Worm (Caenorhabditis elegans): Measurements from ENCODE around the gene dyci-1.

Gene dyci-1

DNA sequence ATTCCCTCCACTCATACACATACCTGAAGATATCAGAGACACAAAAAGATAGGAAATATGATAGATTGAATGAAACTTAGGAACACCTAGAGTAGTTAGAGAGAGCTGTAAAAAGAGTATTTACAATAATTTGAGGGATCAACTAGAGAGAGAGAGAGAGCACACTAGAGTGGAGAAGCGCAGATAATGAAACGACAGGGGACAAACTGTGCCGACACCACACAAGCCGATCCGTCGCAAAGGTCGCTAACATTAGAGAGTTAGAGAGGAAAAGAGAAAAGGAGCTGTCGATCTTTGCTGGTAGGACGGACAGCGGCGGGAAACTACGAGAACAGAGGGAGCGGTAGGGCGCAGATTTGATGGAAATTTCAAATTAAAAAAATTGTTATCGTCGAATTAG is at the start of gene dyci-1:
Gene dyci-1, minus strand, starts transcription at position 122 of the 400 bp plus-strand sequence.
- TF ChIP-seq lsy-2 (tag; optimal IDR thresholded peaks at IDR 0.05) (no peak), mep-1 (tag; optimal IDR thresholded peaks at IDR 0.05) (peak; percentile 39), nhr-28 (tag; optimal IDR thresholded peaks at IDR 0.05) (peak; percentile 50), T20F7.1 (GFP tag; optimal IDR thresholded peaks at IDR 0.05) (no peak), aha-1 (tag) (peak; percentile 16), tra-1 (GFP tag; IDR thresholded peaks at IDR 0.05) (no peak), hmg-1.1 (GFP tag; IDR thresholded peaks at IDR 0.05) (peak; percentile 36; the same call in 1 of the 2 replicates), mes-2 (tag; optimal IDR thresholded peaks at IDR 0.05; ENCODE audit: poor library complexity, severe bottlenecking) (peak; percentile 38), nhr-11 (tag; optimal IDR thresholded peaks at IDR 0.05) (peak; percentile 4), Y5F2A.4 (GFP tag; optimal IDR thresholded peaks at IDR 0.05) (no peak), hlh-11 (tag; optimal IDR thresholded peaks at IDR 0.05) (peak; percentile 59), unc-39 (tag; optimal IDR thresholded peaks at IDR 0.05) (no peak), dve-1 (tag; optimal IDR thresholded peaks at IDR 0.05; ENCODE audit: insufficient read depth) (peak; percentile 61), lin-38 (GFP tag; IDR thresholded peaks at IDR 0.05) (peak; percentile 27; the same call in 1 of the 2 replicates), nhr-6 (tag; optimal IDR thresholded peaks at IDR 0.05) (peak; percentile 51)

DNA sequence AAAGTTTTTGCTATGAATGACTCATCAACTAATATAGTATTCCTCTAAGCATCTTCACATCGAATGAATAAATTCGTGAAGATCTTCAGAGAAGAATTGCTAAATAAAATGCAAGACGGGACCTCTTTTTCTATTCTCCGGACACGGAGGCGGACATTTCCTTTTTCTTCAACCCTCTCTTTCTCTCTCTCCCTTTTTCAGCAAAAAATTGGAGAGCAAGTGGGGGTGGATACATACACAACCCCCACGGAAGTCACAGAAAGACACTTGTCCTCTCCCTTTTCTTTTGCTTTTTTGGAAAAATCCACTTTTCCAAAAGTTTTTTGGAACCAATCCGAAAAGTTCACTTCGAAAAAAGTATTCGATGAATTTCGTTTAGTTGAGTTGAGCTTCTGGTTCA is 49.6 kb upstream of the dyci-1 start:
- TF ChIP-seq ceh-32 (tag; optimal IDR thresholded peaks at IDR 0.05; ENCODE audit: poor library complexity), result no peak
- no peak for TF ChIP-seq lin-13 (GFP tag; optimal IDR thresholded peaks at IDR 0.05)
- peak; percentile 62; the same call in 1 of the 2 replicates for TF ChIP-seq ZK337.2 (GFP tag; IDR thresholded peaks at IDR 0.05)
- TF ChIP-seq mep-1 (tag; optimal IDR thresholded peaks at IDR 0.05), result no peak
- no peak for TF ChIP-seq ceh-82 (tag; optimal IDR thresholded peaks at IDR 0.05)
- TF ChIP-seq fkh-10 (GFP tag; optimal IDR thresholded peaks at IDR 0.05), result peak; percentile 86
- no peak for TF ChIP-seq nhr-77 (tag; optimal IDR thresholded peaks at IDR 0.05)
- TF ChIP-seq nhr-11 (tag; optimal IDR thresholded peaks at IDR 0.05), result no peak
- no peak for TF ChIP-seq hmg-1.1 (GFP tag; IDR thresholded peaks at IDR 0.05)

DNA sequence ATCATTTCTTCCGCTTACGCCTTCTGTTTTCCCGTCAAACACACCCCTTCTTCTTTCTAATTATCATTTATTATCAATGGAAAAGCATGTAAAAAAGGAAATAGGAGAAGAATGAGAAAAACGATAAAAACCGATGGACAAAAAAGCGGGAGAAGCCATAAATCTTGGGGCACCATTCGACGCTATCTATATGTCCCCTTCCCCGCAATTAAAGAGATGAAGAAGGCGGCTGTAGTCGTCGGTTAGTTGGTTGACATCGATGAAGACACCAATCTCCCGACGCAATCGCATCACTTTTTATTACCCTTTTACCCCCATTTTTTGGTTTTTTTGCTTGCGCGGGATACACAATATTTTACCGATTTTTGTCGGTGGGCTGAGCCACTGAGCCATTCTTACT is 48.5 kb upstream of the dyci-1 start:
- TF ChIP-seq Y75B8A.6 (GFP tag; IDR thresholded peaks at IDR 0.05) (no peak), ceh-20 (GFP tag; IDR thresholded peaks at IDR 0.05) (peak; percentile 61; the same call in 1 of the 2 replicates), nhr-28 (tag; optimal IDR thresholded peaks at IDR 0.05) (peak; percentile 20), lir-3 (tag; optimal IDR thresholded peaks at IDR 0.05) (no peak), php-3 (GFP tag; IDR thresholded peaks at IDR 0.05) (0 out of 2 replicates have a peak, but pooled peaks have one; percentile 33), hlh-11 (tag; optimal IDR thresholded peaks at IDR 0.05) (peak; percentile 33), T20F7.1 (GFP tag; optimal IDR thresholded peaks at IDR 0.05) (no peak)

DNA sequence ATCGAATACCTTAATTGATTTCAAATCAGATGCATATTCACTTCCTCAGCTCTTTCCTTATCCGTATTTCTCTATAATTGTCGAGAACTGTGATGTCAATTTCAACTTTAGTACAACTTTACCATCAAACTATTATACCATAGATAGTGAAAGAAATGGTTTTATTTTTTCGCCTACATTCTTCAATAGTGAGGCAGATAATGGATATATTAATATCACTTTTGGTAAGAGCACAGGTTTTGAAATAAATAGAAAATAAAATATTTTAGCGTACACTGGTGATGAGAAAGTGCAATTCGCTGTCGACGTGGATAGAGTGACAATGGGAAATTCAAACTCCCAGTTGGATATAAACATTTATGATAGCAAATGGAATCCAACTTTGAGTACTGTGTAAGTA is 47.1 kb upstream of the dyci-1 start:
- TF ChIP-seq ceh-82 (tag; optimal IDR thresholded peaks at IDR 0.05), result no peak
- peak in 1 of 2 experiments; percentile 94 for TF ChIP-seq unc-62 (GFP tag; optimal IDR thresholded peaks at IDR 0.05 in 1 of 2)
- TF ChIP-seq unc-62 (tag; optimal IDR thresholded peaks at IDR 0.05), result no peak
- TF ChIP-seq lin-38 (GFP tag; IDR thresholded peaks at IDR 0.05), result no peak

DNA sequence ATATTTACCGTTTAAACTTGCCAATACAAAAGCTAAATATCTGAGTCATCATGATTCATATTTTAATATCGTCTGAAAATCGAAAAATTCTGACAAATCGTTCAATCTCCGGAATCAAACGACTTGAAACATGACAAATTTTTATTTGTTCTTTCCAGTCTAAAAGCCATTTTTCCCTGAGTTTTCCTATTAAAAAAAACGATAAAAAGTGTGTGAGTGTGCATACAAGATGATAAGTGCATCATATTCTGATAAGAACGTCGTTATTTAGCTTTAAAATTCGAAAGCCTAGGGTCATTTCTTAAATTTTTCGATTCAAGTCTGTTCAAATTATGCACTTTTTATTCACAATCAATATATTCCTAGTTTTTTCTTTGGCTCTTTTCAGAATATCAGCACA is 44.8 kb upstream of the dyci-1 start, which contains the start of gene H20E11.1:
Gene H20E11.1, plus strand, starts transcription at position 244 of the 400 bp plus-strand sequence.
- TF ChIP-seq dmd-6 (GFP tag; IDR thresholded peaks at IDR 0.05) (0 out of 2 replicates have a peak, but pooled peaks have one; percentile 18), daf-16 (GFP tag; optimal IDR thresholded peaks at IDR 0.05) (no peak), daf-16 (tag; optimal IDR thresholded peaks at IDR 0.05) (peak; percentile 30), ces-1 (GFP tag; optimal IDR thresholded peaks at IDR 0.05) (no peak), pqm-1 (tag; optimal IDR thresholded peaks at IDR 0.05) (peak; percentile 67), F44E2.7 (GFP tag; IDR thresholded peaks at IDR 0.05) (no peak), nhr-28 (tag; optimal IDR thresholded peaks at IDR 0.05) (peak; percentile 36), tra-1 (GFP tag; IDR thresholded peaks at IDR 0.05) (no peak), php-3 (GFP tag; IDR thresholded peaks at IDR 0.05) (peak; percentile 81; the same call in 1 of the 2 replicates), nhr-10 (tag; optimal IDR thresholded peaks at IDR 0.05) (no peak), T26A8.4 (GFP tag; IDR thresholded peaks at IDR 0.05) (no peak), unc-62 (GFP tag; optimal IDR thresholded peaks at IDR 0.05 in 1 of 2) (peak in 1 of 2 experiments; percentile 70), unc-62 (tag; optimal IDR thresholded peaks at IDR 0.05) (no peak), Y75B8A.6 (GFP tag; IDR thresholded peaks at IDR 0.05) (no peak), dve-1 (tag; optimal IDR thresholded peaks at IDR 0.05; ENCODE audit: insufficient read depth) (peak; percentile 23), nhr-6 (tag; optimal IDR thresholded peaks at IDR 0.05) (no peak)

Measured in whole organism, L4 larva.